Worm (Caenorhabditis elegans) whole organism, L2 larva: Measurements from ENCODE around the gene Y82E9BR.6.

Experiments used
- Y55F3AM.14 ChIP-seq: fragments of 200-800 bp; sonication (Bioruptor generic); optimal IDR thresholded peaks from 2 replicates; lab custom pipeline; 2018; ENCODE audit warnings: mild to moderate bottlenecking, missing genetic modification characterization, missing compliant biosample characterization
- ama-1 ChIP-seq: fragments of 150-350 bp; optimal IDR thresholded peaks from 2 replicates; lab custom pipeline; 2018; ENCODE audit warnings: inconsistent platforms
- egl-27 ChIP-seq: sonication (generic microtip); optimal IDR thresholded peaks from 3 replicates; lab custom pipeline; 2017; ENCODE audit warnings: missing biosample characterization, missing genetic modification reagents, missing genetic modification characterization
- elt-3 ChIP-seq: sonication (generic microtip); optimal IDR thresholded peaks from 2 replicates; lab custom pipeline; 2017; ENCODE audit warnings: missing biosample characterization, missing genetic modification characterization
- lin-39 ChIP-seq: fragments of 150-350 bp; optimal IDR thresholded peaks from 2 replicates; lab custom pipeline; 2014; ENCODE audit warnings: missing biosample characterization, missing genetic modification reagents, missing genetic modification characterization
- nhr-6 ChIP-seq: fragments of 150-350 bp; optimal IDR thresholded peaks from 2 replicates; lab custom pipeline; 2014; ENCODE audit warnings: missing biosample characterization, missing genetic modification characterization
- nhr-77 ChIP-seq: fragments of 150-350 bp; optimal IDR thresholded peaks from 2 replicates; lab custom pipeline; 2014; ENCODE audit warnings: missing biosample characterization, missing genetic modification characterization
- unc-62 ChIP-seq: fragments of 150-350 bp; optimal IDR thresholded peaks from 2 replicates; lab custom pipeline; 2014; ENCODE audit warnings: missing biosample characterization, missing genetic modification reagents, missing genetic modification characterization

ce11 chrIII:1403108-1403507 is 22.1 kb downstream of the Y82E9BR.6 start, which contains the start of gene pals-18:
- no peak for TF ChIP-seq nhr-6 (tag; lab: Kevin White, UChicago)
- no peak for TF ChIP-seq unc-62 (GFP tag; lab: Kevin White, UChicago)
- TF ChIP-seq egl-27 (tag; lab: Kevin White, UChicago), result no peak
- no peak for TF ChIP-seq ama-1 (lab: Kevin White, UChicago)
- no peak for TF ChIP-seq nhr-77 (tag; lab: Kevin White, UChicago)
- no peak for TF ChIP-seq Y55F3AM.14 (GFP tag; lab: Kevin White, UChicago)
- TF ChIP-seq elt-3 (tag; lab: Kevin White, UChicago), result no peak
- TF ChIP-seq lin-39, result no peak
